Fruit fly (Drosophila melanogaster) whole organism, embryonic: ENCODE data around the gene twe.
A peak's percentile ranks its signal among the peaks of the same experiment; 100 is the strongest.

Experiments
- Awh ChIP-seq: fragments of 200-800 bp; sonication (Bioruptor generic); IDR thresholded peaks from 2 replicates; pipeline ENCODE4, ENCODE4 v1.3.6; 2022; ENCODE audit warnings: missing biosample characterization, missing genetic modification characterization
- CG10147 ChIP-seq: fragments of 200-800 bp; sonication (Bioruptor generic); optimal IDR thresholded peaks from 2 replicates; lab custom pipeline; 2019; ENCODE audit warnings: missing biosample characterization, mild to moderate bottlenecking, missing genetic modification characterization, moderate library complexity
- CG10366 ChIP-seq: fragments of 200-800 bp; sonication (Bioruptor generic); IDR thresholded peaks from 2 replicates; pipeline ENCODE4 v1.3.6; 2022; ENCODE audit warnings: missing biosample characterization, missing genetic modification characterization
- CG11093 ChIP-seq: fragments of 200-800 bp; sonication (Bioruptor generic); IDR thresholded peaks from 3 replicates; pipeline ENCODE4 v1.3.6; 2022; ENCODE audit warnings: missing biosample characterization, missing genetic modification characterization
- CG11504 ChIP-seq: fragments of 200-800 bp; sonication (Bioruptor generic); optimal IDR thresholded peaks from 3 replicates; lab custom pipeline; 2019; ENCODE audit warnings: missing biosample characterization, mild to moderate bottlenecking, missing genetic modification characterization, moderate library complexity
- CG11695 ChIP-seq: fragments of 200-800 bp; sonication (Bioruptor generic); IDR thresholded peaks from 3 replicates; pipeline ENCODE4 v1.3.6; 2022; ENCODE audit warnings: missing biosample characterization, missing genetic modification characterization
- CG13424 ChIP-seq: fragments of 200-800 bp; sonication (Bioruptor generic); optimal IDR thresholded peaks from 2 replicates; lab custom pipeline; 2019; ENCODE audit warnings: missing biosample characterization, mild to moderate bottlenecking, missing genetic modification characterization, moderate library complexity
- CG1529 ChIP-seq: fragments of 200-800 bp; sonication (Bioruptor generic); optimal IDR thresholded peaks from 3 replicates; lab custom pipeline; 2018; ENCODE audit warnings: missing biosample characterization, missing genetic modification characterization
- CG15696 ChIP-seq: fragments of 200-800 bp; sonication (Bioruptor generic); optimal IDR thresholded peaks from 2 replicates; lab custom pipeline; 2019; ENCODE audit warnings: missing biosample characterization, mild to moderate bottlenecking, missing genetic modification characterization, moderate library complexity
- CG17385 ChIP-seq: fragments of 200-800 bp; sonication (Bioruptor generic); optimal IDR thresholded peaks from 3 replicates; lab custom pipeline; 2018; ENCODE audit warnings: missing biosample characterization, mild to moderate bottlenecking, missing genetic modification characterization
- CG18599 ChIP-seq: fragments of 200-800 bp; sonication (Bioruptor generic); optimal IDR thresholded peaks from 3 replicates; lab custom pipeline; 2017; ENCODE audit warnings: missing biosample characterization, missing genetic modification characterization, mild to moderate bottlenecking, moderate library complexity, missing genetic modification reagents
- CG18764 ChIP-seq: fragments of 200-800 bp; sonication (Bioruptor generic); optimal IDR thresholded peaks from 3 replicates; lab custom pipeline; 2016; ENCODE audit warnings: missing biosample characterization, missing genetic modification characterization
- CG2202 ChIP-seq: fragments of 200-800 bp; sonication (Bioruptor generic); optimal IDR thresholded peaks from 2 replicates; lab custom pipeline; 2018; ENCODE audit warnings: missing biosample characterization, mild to moderate bottlenecking, missing genetic modification characterization
- CG31224 ChIP-seq: fragments of 200-800 bp; sonication (Bioruptor generic); IDR thresholded peaks from 2 replicates; pipeline ENCODE4 v1.3.6; 2022; ENCODE audit warnings: missing biosample characterization, missing genetic modification characterization
- CG31365 ChIP-seq: fragments of 200-800 bp; sonication (Bioruptor generic); optimal IDR thresholded peaks from 2 replicates; lab custom pipeline; 2018; ENCODE audit warnings: missing biosample characterization, mild to moderate bottlenecking, missing genetic modification characterization
- CG32772 ChIP-seq: fragments of 200-800 bp; sonication (Bioruptor generic); IDR thresholded peaks from 2 replicates; pipeline ENCODE4 v1.3.6; 2022; ENCODE audit warnings: missing biosample characterization, missing genetic modification characterization
- CG3407 ChIP-seq: fragments of 200-800 bp; sonication (Bioruptor generic); optimal IDR thresholded peaks from 2 replicates; lab custom pipeline; 2018; ENCODE audit warnings: missing biosample characterization, mild to moderate bottlenecking, missing genetic modification characterization
- CG3838 ChIP-seq: fragments of 200-800 bp; sonication (Bioruptor generic); optimal IDR thresholded peaks from 3 replicates; lab custom pipeline; 2016; ENCODE audit warnings: missing biosample characterization, missing genetic modification characterization
- CG3995 ChIP-seq: fragments of 200-800 bp; sonication (Bioruptor generic); optimal IDR thresholded peaks from 3 replicates; lab custom pipeline; 2016; ENCODE audit warnings: missing biosample characterization, missing genetic modification characterization
- CG4282 ChIP-seq: fragments of 200-800 bp; sonication (Bioruptor generic); optimal IDR thresholded peaks from 2 replicates; lab custom pipeline; 2016; ENCODE audit warnings: missing biosample characterization, missing genetic modification characterization
- CG4328 ChIP-seq: fragments of 200-800 bp; sonication (Bioruptor generic); optimal IDR thresholded peaks from 3 replicates; lab custom pipeline; 2017; ENCODE audit warnings: missing biosample characterization, missing genetic modification reagents, missing genetic modification characterization
- CG4424 ChIP-seq: fragments of 200-800 bp; sonication (Bioruptor generic); optimal IDR thresholded peaks from 3 replicates; lab custom pipeline; 2016; ENCODE audit warnings: missing biosample characterization, missing genetic modification characterization
- CG7271 ChIP-seq: fragments of 200-800 bp; sonication (Bioruptor generic); optimal IDR thresholded peaks from 2 replicates; lab custom pipeline; 2018; ENCODE audit warnings: missing biosample characterization, mild to moderate bottlenecking, missing genetic modification characterization, moderate library complexity
- CG8765 ChIP-seq: fragments of 200-800 bp; sonication (Bioruptor generic); IDR thresholded peaks from 2 replicates; pipeline ENCODE4 v1.3.6; 2022; ENCODE audit warnings: missing biosample characterization, missing genetic modification characterization
- CoRest ChIP-seq: fragments of 200-800 bp; sonication (Bioruptor generic); optimal IDR thresholded peaks from 3 replicates; lab custom pipeline; 2018; ENCODE audit warnings: missing biosample characterization, mild to moderate bottlenecking, missing genetic modification characterization, moderate library complexity
- Dad ChIP-seq: fragments of 200-800 bp; sonication (Bioruptor generic); optimal IDR thresholded peaks from 3 replicates; lab custom pipeline; 2016; ENCODE audit warnings: missing biosample characterization, missing genetic modification characterization
- E2f2 ChIP-seq: fragments of 200-800 bp; sonication (Bioruptor generic); IDR thresholded peaks from 2 replicates; pipeline ENCODE4 v1.3.6; 2022; ENCODE audit warnings: missing biosample characterization, missing genetic modification characterization
- Ets65A ChIP-seq: fragments of 200-800 bp; sonication (Bioruptor generic); peaks from one replicate; lab custom pipeline; 2016; ENCODE audit warnings: missing biosample characterization, missing genetic modification characterization
- Hmr ChIP-seq: fragments of 200-800 bp; sonication (Bioruptor generic); optimal IDR thresholded peaks from 3 replicates; lab custom pipeline; 2017; ENCODE audit warnings: mild to moderate bottlenecking, missing biosample characterization, missing genetic modification reagents, missing genetic modification characterization
- MESR4 ChIP-seq: fragments of 200-800 bp; sonication (Bioruptor generic); optimal IDR thresholded peaks from 2 replicates; lab custom pipeline; 2018; ENCODE audit warnings: missing biosample characterization, mild to moderate bottlenecking, missing genetic modification characterization, moderate library complexity
- Mad ChIP-seq: fragments of 200-800 bp; sonication (Bioruptor generic); optimal IDR thresholded peaks from 2 replicates; lab custom pipeline; 2016; ENCODE audit warnings: missing biosample characterization, missing genetic modification characterization
- Optix ChIP-seq: fragments of 200-800 bp; sonication (Bioruptor generic); IDR thresholded peaks from 3 replicates; pipeline ENCODE4 v1.3.6; 2022; ENCODE audit warnings: missing biosample characterization, missing genetic modification characterization
- Sox100B ChIP-seq: fragments of 200-800 bp; sonication (Bioruptor generic); optimal IDR thresholded peaks from 3 replicates; lab custom pipeline; 2018; ENCODE audit warnings: missing biosample characterization, mild to moderate bottlenecking, missing genetic modification characterization
- al ChIP-seq: fragments of 200-800 bp; sonication (Bioruptor generic); IDR thresholded peaks from 2 replicates; pipeline ENCODE4 v1.3.6; 2022; ENCODE audit warnings: missing biosample characterization, missing genetic modification characterization
- bbx ChIP-seq: fragments of 200-800 bp; sonication (Bioruptor generic); IDR thresholded peaks from 2 replicates; pipeline ENCODE4 v1.3.6; 2022; ENCODE audit warnings: missing biosample characterization, missing genetic modification characterization; ENCODE audit not compliant: partially characterized antibody
- btn ChIP-seq: fragments of 200-800 bp; sonication (Bioruptor generic); optimal IDR thresholded peaks from 2 replicates; lab custom pipeline; 2016; ENCODE audit warnings: missing biosample characterization, missing genetic modification characterization
- corto ChIP-seq: fragments of 200-800 bp; sonication (Bioruptor generic); optimal IDR thresholded peaks from 2 replicates; lab custom pipeline; 2016; ENCODE audit warnings: missing biosample characterization, mild to moderate bottlenecking, missing genetic modification characterization, moderate library complexity
- en ChIP-seq: fragments of 200-800 bp; sonication (Bioruptor generic); optimal IDR thresholded peaks from 2 replicates; lab custom pipeline; 2016; ENCODE audit warnings: missing biosample characterization, missing genetic modification characterization
- eve ChIP-seq, 2 experiments: fragments of >200 bp; optimal IDR thresholded peaks; 2 replicates each; lab custom pipeline; 2017; ENCODE audit warnings: missing biosample characterization in 2 of 2, missing genetic modification characterization in 2 of 2
- gt ChIP-seq: fragments of 200-800 bp; sonication (Bioruptor generic); IDR thresholded peaks from 2 replicates; pipeline ENCODE4 v1.3.6; 2022; ENCODE audit warnings: missing biosample characterization, missing genetic modification characterization
- ham ChIP-seq: fragments of 200-800 bp; sonication (Bioruptor generic); IDR thresholded peaks from 2 replicates; pipeline ENCODE4 v1.3.6; 2022; ENCODE audit warnings: missing biosample characterization, missing genetic modification characterization
- ind ChIP-seq: fragments of 200-800 bp; sonication (Bioruptor generic); optimal IDR thresholded peaks from 3 replicates; lab custom pipeline; 2016; ENCODE audit warnings: missing biosample characterization, missing genetic modification characterization
- jigr1 ChIP-seq: fragments of 200-800 bp; sonication (Bioruptor generic); IDR thresholded peaks from 3 replicates; pipeline ENCODE4 v1.3.6; 2022; ENCODE audit warnings: missing biosample characterization, missing genetic modification characterization
- jumu ChIP-seq: fragments of 200-800 bp; sonication (Bioruptor generic); optimal IDR thresholded peaks from 3 replicates; lab custom pipeline; 2016; ENCODE audit warnings: missing biosample characterization, missing genetic modification characterization
- kay ChIP-seq: fragments of 200-800 bp; sonication (Bioruptor generic); optimal IDR thresholded peaks from 2 replicates; lab custom pipeline; 2016; ENCODE audit warnings: missing biosample characterization, missing genetic modification characterization
- nerfin-1 ChIP-seq: fragments of 200-800 bp; sonication (Bioruptor generic); optimal IDR thresholded peaks from 3 replicates; lab custom pipeline; 2019; ENCODE audit warnings: missing biosample characterization, mild to moderate bottlenecking, missing genetic modification characterization, moderate library complexity
- otp ChIP-seq: fragments of 200-800 bp; sonication (Bioruptor generic); IDR thresholded peaks from 3 replicates; pipeline ENCODE4, ENCODE4 v1.3.6; 2022; ENCODE audit warnings: missing biosample characterization, missing genetic modification characterization
- pan ChIP-seq, 4 experiments: fragments of >200 bp in 3 of 4; fragments of 200-800 bp in 1 of 4; sonication (Bioruptor generic) in 1 of 4; optimal IDR thresholded peaks in 3 of 4; IDR thresholded peaks in 1 of 4; 2 replicates each; pipeline versions ENCODE4 v1.3.6 to Lab custom; 2017 to 2022; ENCODE audit warnings: missing biosample characterization in 2 of 4, missing genetic modification characterization in 2 of 4, mixed read lengths in 1 of 4
- pita ChIP-seq: fragments of 200-800 bp; sonication (Bioruptor generic); optimal IDR thresholded peaks from 2 replicates; lab custom pipeline; 2017; ENCODE audit warnings: missing biosample characterization, mild to moderate bottlenecking, missing genetic modification characterization
- slou ChIP-seq: fragments of 200-800 bp; sonication (Bioruptor generic); optimal IDR thresholded peaks from 3 replicates; lab custom pipeline; 2016; ENCODE audit warnings: missing biosample characterization, missing genetic modification characterization
- sob ChIP-seq: fragments of 200-800 bp; sonication (Bioruptor generic); IDR thresholded peaks from 2 replicates; pipeline ENCODE4 v1.3.6; 2022; ENCODE audit warnings: missing biosample characterization, missing genetic modification characterization
- usp ChIP-seq: fragments of >200 bp; optimal IDR thresholded peaks from 2 replicates; lab custom pipeline; 2017; ENCODE audit warnings: missing biosample characterization, missing genetic modification characterization

The twe gene

dm6 chr2L:16272730-16273129 lies 11.1 kb upstream of the twe start (continued):
- TF ChIP-seq CG17385 (GFP tag; lab: Kevin White, UChicago): peak; percentile 17
- peak; percentile 65; the same call in 1 of the 2 replicates for TF ChIP-seq Awh (GFP tag; lab: Robert Waterston, UW)
- peak; percentile 18 for TF ChIP-seq CG11504 (tag; lab: Kevin White, UChicago)
- no peak for TF ChIP-seq Dad (GFP tag; lab: Kevin White, UChicago)
- no peak for TF ChIP-seq CG11093
- no peak for TF ChIP-seq al (GFP tag; lab: Robert Waterston, UW)
- TF ChIP-seq CG3995: no peak
- no peak for TF ChIP-seq slou (GFP tag; lab: Kevin White, UChicago)
- no peak for TF ChIP-seq gt
- TF ChIP-seq CG18764 (GFP tag; lab: Kevin White, UChicago): no peak
- TF ChIP-seq CoRest (tag; lab: Kevin White, UChicago): peak; percentile 8
- no peak for TF ChIP-seq CG15696 (tag; lab: Kevin White, UChicago)
- TF ChIP-seq CG10147: no peak
- TF ChIP-seq kay: peak; percentile 6
- no peak for TF ChIP-seq btn (GFP tag; lab: Kevin White, UChicago)
- TF ChIP-seq Optix (GFP tag; lab: Robert Waterston, UW): no peak
- TF ChIP-seq jumu (GFP tag; lab: Kevin White, UChicago): no peak
- peak; percentile 25; the same call in 1 of the 2 replicates for TF ChIP-seq E2f2 (GFP tag; lab: Robert Waterston, UW)
- peak; percentile 13 for TF ChIP-seq CG13424 (tag; lab: Kevin White, UChicago)
- TF ChIP-seq CG18599: peak; percentile 75
- no peak for TF ChIP-seq eve (GFP tag; optimal IDR thresholded peaks at IDR 0.05; lab: Kevin White, UChicago)
- TF ChIP-seq CG4424: no peak
- TF ChIP-seq usp (GFP tag; lab: Kevin White, UChicago): no peak
- no peak for TF ChIP-seq bbx (GFP tag; lab: Robert Waterston, UW)
- no peak for TF ChIP-seq CG4282 (GFP tag; lab: Kevin White, UChicago)
- peak; percentile 71 for TF ChIP-seq Hmr
- no peak for TF ChIP-seq pan (optimal IDR thresholded peaks at IDR 0.05; lab: Kevin White, UChicago)
- no peak for TF ChIP-seq pan (GFP tag; optimal IDR thresholded peaks at IDR 0.05 in 1 of 2, IDR thresholded peaks at IDR 0.05 in 1 of 2)
- no peak for TF ChIP-seq CG31224 (GFP tag; lab: Robert Waterston, UW)
- no peak for TF ChIP-seq ham (GFP tag; lab: Robert Waterston, UW)
- no peak for TF ChIP-seq Ets65A (GFP tag; lab: Kevin White, UChicago)
- 0 out of 2 replicates have a peak, but pooled peaks have one; percentile 33 for TF ChIP-seq sob (GFP tag; lab: Robert Waterston, UW)
- no peak for TF ChIP-seq CG3838 (GFP tag; lab: Kevin White, UChicago)
- TF ChIP-seq CG32772 (GFP tag; lab: Robert Waterston, UW): no peak
- no peak for TF ChIP-seq CG11695
- no peak for TF ChIP-seq CG8765
- no peak for TF ChIP-seq pita
- no peak for TF ChIP-seq CG7271 (tag; lab: Kevin White, UChicago)
- TF ChIP-seq CG3407 (GFP tag; lab: Kevin White, UChicago): peak; percentile 56
- peak; percentile 31; the same call in 2 of the 3 replicates for TF ChIP-seq otp (GFP tag; lab: Robert Waterston, UW)
- TF ChIP-seq Sox100B (GFP tag; lab: Kevin White, UChicago): peak; percentile 1
- peak; percentile 17 for TF ChIP-seq CG2202 (tag; lab: Kevin White, UChicago)
- no peak for TF ChIP-seq corto (GFP tag; lab: Kevin White, UChicago)
- peak; percentile 48 for TF ChIP-seq CG4328 (GFP tag; lab: Kevin White, UChicago)
- no peak for TF ChIP-seq en (GFP tag; lab: Kevin White, UChicago)
- TF ChIP-seq MESR4 (GFP tag; lab: Kevin White, UChicago): no peak
- TF ChIP-seq Mad (GFP tag; lab: Kevin White, UChicago): no peak
- no peak for TF ChIP-seq CG10366 (GFP tag; lab: Robert Waterston, UW)
- no peak for TF ChIP-seq ind
- TF ChIP-seq CG31365 (tag; lab: Kevin White, UChicago): peak; percentile 30
- TF ChIP-seq jigr1 (GFP tag; lab: Robert Waterston, UW): no peak
- TF ChIP-seq nerfin-1 (tag; lab: Kevin White, UChicago): peak; percentile 2
- peak; percentile 21 for TF ChIP-seq CG1529
